Fruit fly (Drosophila melanogaster) whole organism, embryonic: ENCODE data around the gene CG6015.

Experiments used
- CG14710 ChIP-seq: fragments of 200-800 bp; sonication (Bioruptor generic); optimal IDR thresholded peaks from 3 replicates; lab custom pipeline; 2019; ENCODE audit warnings: missing biosample characterization, mild to moderate bottlenecking, missing genetic modification characterization, moderate library complexity
- CG1832 ChIP-seq: fragments of 200-800 bp; sonication (Bioruptor generic); optimal IDR thresholded peaks from 2 replicates; lab custom pipeline; 2017; ENCODE audit warnings: missing biosample characterization, mild to moderate bottlenecking, missing genetic modification characterization, inconsistent platforms
- CG30403 ChIP-seq: fragments of 200-800 bp; sonication (Bioruptor generic); optimal IDR thresholded peaks from 3 replicates; lab custom pipeline; 2016; ENCODE audit warnings: missing biosample characterization, missing genetic modification characterization
- CG7372 ChIP-seq: fragments of 200-800 bp; sonication (Bioruptor generic); IDR thresholded peaks from 2 replicates; pipeline ENCODE4 v1.3.6; 2022; ENCODE audit warnings: missing biosample characterization, missing genetic modification characterization
- HLHmδ ChIP-seq: fragments of 200-800 bp; sonication (Bioruptor generic); optimal IDR thresholded peaks from 2 replicates; lab custom pipeline; 2018; ENCODE audit warnings: missing biosample characterization, mild to moderate bottlenecking, missing genetic modification characterization, moderate library complexity
- bab2 ChIP-seq: fragments of 200-800 bp; sonication (Bioruptor generic); optimal IDR thresholded peaks from 2 replicates; lab custom pipeline; 2016; ENCODE audit warnings: missing biosample characterization, missing genetic modification characterization
- btn ChIP-seq: fragments of 200-800 bp; sonication (Bioruptor generic); optimal IDR thresholded peaks from 2 replicates; lab custom pipeline; 2016; ENCODE audit warnings: missing biosample characterization, missing genetic modification characterization
- eve ChIP-seq, 2 experiments: fragments of >200 bp; optimal IDR thresholded peaks; 2 replicates each; lab custom pipeline; 2017; ENCODE audit warnings: missing biosample characterization in 2 of 2, missing genetic modification characterization in 2 of 2
- hbn ChIP-seq: fragments of 200-800 bp; sonication (Bioruptor generic); IDR thresholded peaks from 2 replicates; pipeline ENCODE4 v1.3.6; 2022; ENCODE audit warnings: missing biosample characterization, missing genetic modification characterization; ENCODE audit not compliant: partially characterized antibody
- inv ChIP-seq: fragments of 200-800 bp; sonication (Bioruptor generic); IDR thresholded peaks from 2 replicates; pipeline ENCODE4 v1.3.6; 2022; ENCODE audit warnings: missing biosample characterization, missing genetic modification characterization; ENCODE audit not compliant: partially characterized antibody
- otp ChIP-seq: fragments of 200-800 bp; sonication (Bioruptor generic); IDR thresholded peaks from 3 replicates; pipeline ENCODE4, ENCODE4 v1.3.6; 2022; ENCODE audit warnings: missing biosample characterization, missing genetic modification characterization
- sens-2 ChIP-seq: fragments of 200-800 bp; sonication (Bioruptor generic); IDR thresholded peaks from 2 replicates; pipeline ENCODE4 v1.3.6; 2022; ENCODE audit warnings: missing biosample characterization, missing genetic modification characterization
- zfh2 ChIP-seq: fragments of 200-800 bp; sonication (Bioruptor generic); optimal IDR thresholded peaks from 2 replicates; lab custom pipeline; 2016; ENCODE audit warnings: missing biosample characterization, missing genetic modification characterization

dm6 chr3R:22023041-22023626, 11.0 kb downstream of the CG6015 start, which contains the start of the genes Mitofilin and mRpL35:
- TF ChIP-seq CG30403 (GFP tag; lab: Kevin White, UChicago) (peak; percentile 63), otp (no peak), bab2 (GFP tag; lab: Kevin White, UChicago) (no peak), CG14710 (tag; lab: Kevin White, UChicago) (peak; percentile 64), HLHmδ (GFP tag; lab: Kevin White, UChicago) (no peak), inv (GFP tag; lab: Robert Waterston, UW) (peak; percentile 46), CG1832 (GFP tag; lab: Kevin White, UChicago) (no peak), btn (no peak), zfh2 (GFP tag; lab: Kevin White, UChicago) (peak; percentile 81), eve (GFP tag; optimal IDR thresholded peaks at IDR 0.05; lab: Kevin White, UChicago) (no peak), CG7372 (GFP tag; lab: Robert Waterston, UW) (no peak), sens-2 (no peak), hbn (peak; percentile 45)
